Fruit fly (Drosophila melanogaster) whole organism, embryonic: ENCODE results near the gene PXo.

Source experiments
- Abd-B ChIP-seq: fragments of 200-800 bp; sonication (Bioruptor generic); optimal IDR thresholded peaks from 2 replicates; lab custom pipeline; 2018; ENCODE audit warnings: missing biosample characterization, mild to moderate bottlenecking, missing genetic modification characterization, moderate library complexity
- BtbVII ChIP-seq: fragments of 200-800 bp; sonication (Bioruptor generic); optimal IDR thresholded peaks from 3 replicates; lab custom pipeline; 2017; ENCODE audit warnings: missing biosample characterization, mild to moderate bottlenecking, missing genetic modification characterization
- CG10147 ChIP-seq: fragments of 200-800 bp; sonication (Bioruptor generic); optimal IDR thresholded peaks from 2 replicates; lab custom pipeline; 2019; ENCODE audit warnings: missing biosample characterization, mild to moderate bottlenecking, missing genetic modification characterization, moderate library complexity
- CG10959 ChIP-seq: fragments of 200-800 bp; sonication (Bioruptor generic); IDR thresholded peaks from 2 replicates; pipeline ENCODE4 v1.3.6; 2022; ENCODE audit warnings: missing biosample characterization, missing genetic modification characterization
- CG11456 ChIP-seq: fragments of 200-800 bp; sonication (Bioruptor generic); IDR thresholded peaks from 3 replicates; pipeline ENCODE4 v1.3.6; 2022; ENCODE audit warnings: missing biosample characterization, missing genetic modification characterization
- CG17802 ChIP-seq: fragments of 200-800 bp; sonication (Bioruptor generic); optimal IDR thresholded peaks from 2 replicates; lab custom pipeline; 2018; ENCODE audit warnings: missing biosample characterization, mild to moderate bottlenecking, missing genetic modification characterization, moderate library complexity
- CG2129 ChIP-seq: fragments of 200-800 bp; sonication (Bioruptor generic); IDR thresholded peaks from 2 replicates; pipeline ENCODE4 v1.3.6; 2022; ENCODE audit warnings: missing biosample characterization, missing genetic modification characterization; ENCODE audit not compliant: partially characterized antibody
- CG3065 ChIP-seq: fragments of 200-800 bp; sonication (Bioruptor generic); optimal IDR thresholded peaks from 2 replicates; lab custom pipeline; 2016; ENCODE audit warnings: missing biosample characterization, missing genetic modification characterization
- CG34422 ChIP-seq: fragments of 200-800 bp; sonication (Bioruptor generic); IDR thresholded peaks from 3 replicates; pipeline ENCODE4 v1.3.6; 2022; ENCODE audit warnings: missing biosample characterization, missing genetic modification characterization
- CG4617 ChIP-seq: fragments of 200-800 bp; sonication (Bioruptor generic); optimal IDR thresholded peaks from 3 replicates; lab custom pipeline; 2016; ENCODE audit warnings: missing biosample characterization, missing genetic modification characterization, borderline replicate concordance
- CG6175 ChIP-seq: fragments of 200-800 bp; sonication (Bioruptor generic); IDR thresholded peaks from 3 replicates; pipeline ENCODE4 v1.3.6; 2022; ENCODE audit warnings: missing biosample characterization, missing genetic modification characterization
- CG7372 ChIP-seq: fragments of 200-800 bp; sonication (Bioruptor generic); IDR thresholded peaks from 2 replicates; pipeline ENCODE4 v1.3.6; 2022; ENCODE audit warnings: missing biosample characterization, missing genetic modification characterization
- CG7556 ChIP-seq: fragments of 200-800 bp; sonication (Bioruptor generic); optimal IDR thresholded peaks from 2 replicates; lab custom pipeline; 2017; ENCODE audit warnings: missing biosample characterization, mild to moderate bottlenecking, missing genetic modification characterization
- Dll ChIP-seq: fragments of 200-800 bp; sonication (Bioruptor generic); IDR thresholded peaks from 4 replicates; pipeline ENCODE4 v1.3.6; 2022; ENCODE audit warnings: missing biosample characterization, missing genetic modification characterization; ENCODE audit not compliant: partially characterized antibody
- Fer3 ChIP-seq: fragments of 200-800 bp; sonication (Bioruptor generic); optimal IDR thresholded peaks from 2 replicates; lab custom pipeline; 2018; ENCODE audit warnings: missing biosample characterization, mild to moderate bottlenecking, missing genetic modification characterization, moderate library complexity
- Gsc ChIP-seq: fragments of 200-800 bp; sonication (Bioruptor generic); IDR thresholded peaks from 2 replicates; pipeline ENCODE4 v1.3.6; 2022; ENCODE audit warnings: missing biosample characterization, missing genetic modification characterization
- H15 ChIP-seq: fragments of 200-800 bp; sonication (Bioruptor generic); IDR thresholded peaks from 3 replicates; pipeline ENCODE4 v1.3.6; 2022; ENCODE audit warnings: missing biosample characterization, missing genetic modification characterization
- HLH54F ChIP-seq: fragments of 200-800 bp; sonication (Bioruptor generic); optimal IDR thresholded peaks from 3 replicates; lab custom pipeline; 2016; ENCODE audit warnings: missing biosample characterization, missing genetic modification characterization
- Nf-YB ChIP-seq: fragments of 200-800 bp; sonication (Bioruptor generic); optimal IDR thresholded peaks from 3 replicates; lab custom pipeline; 2019; ENCODE audit warnings: missing biosample characterization, mild to moderate bottlenecking, missing genetic modification characterization, moderate library complexity
- Nf-YC ChIP-seq: fragments of 200-800 bp; optimal IDR thresholded peaks from 3 replicates; lab custom pipeline; 2019; ENCODE audit warnings: missing biosample characterization, mild to moderate bottlenecking, missing genetic modification characterization, moderate library complexity
- Six4 ChIP-seq: fragments of 200-800 bp; sonication (Bioruptor generic); optimal IDR thresholded peaks from 2 replicates; lab custom pipeline; 2016; ENCODE audit warnings: missing biosample characterization, missing genetic modification characterization
- TFAM ChIP-seq: fragments of 200-800 bp; sonication (Bioruptor generic); optimal IDR thresholded peaks from 2 replicates; lab custom pipeline; 2017; ENCODE audit warnings: missing biosample characterization, missing genetic modification characterization, inconsistent platforms
- Trl ChIP-seq, 3 experiments: fragments of >200 bp in 2 of 3; fragments of 200-800 bp in 1 of 3; sonication (Bioruptor generic) in 1 of 3; optimal IDR thresholded peaks; 2 replicates in 1 of 3; 3 replicates in 2 of 3; lab custom pipeline; 2016 to 2017; ENCODE audit warnings: missing biosample characterization in 1 of 3, missing genetic modification characterization in 1 of 3
- cad ChIP-seq: fragments of >200 bp; optimal IDR thresholded peaks from 2 replicates; lab custom pipeline; 2017; ENCODE audit warnings: missing biosample characterization, missing genetic modification characterization
- croc ChIP-seq: fragments of 200-800 bp; sonication (Bioruptor generic); conservative IDR thresholded peaks from 3 replicates; pipeline ENCODE4 v1.3.6; 2022; ENCODE audit warnings: missing biosample characterization, missing genetic modification characterization
- crol ChIP-seq: fragments of 200-800 bp; sonication (Bioruptor generic); IDR thresholded peaks from 2 replicates; pipeline ENCODE4 v1.3.6; 2022; ENCODE audit warnings: missing biosample characterization, missing genetic modification characterization
- dmrt11E ChIP-seq: fragments of 200-800 bp; sonication (Bioruptor generic); optimal IDR thresholded peaks from 3 replicates; lab custom pipeline; 2018; ENCODE audit warnings: missing biosample characterization, mild to moderate bottlenecking, missing genetic modification characterization, moderate library complexity
- dysf ChIP-seq: fragments of 200-800 bp; sonication (Bioruptor generic); IDR thresholded peaks from 3 replicates; pipeline ENCODE4 v1.3.6; 2022; ENCODE audit warnings: missing biosample characterization, missing genetic modification characterization
- ewg ChIP-seq: fragments of 200-800 bp; sonication (Bioruptor generic); optimal IDR thresholded peaks from 3 replicates; lab custom pipeline; 2017; ENCODE audit warnings: mild to moderate bottlenecking, missing biosample characterization, missing genetic modification reagents, missing genetic modification characterization
- eyg ChIP-seq: fragments of 200-800 bp; sonication (Bioruptor generic); optimal IDR thresholded peaks from 3 replicates; lab custom pipeline; 2016; ENCODE audit warnings: missing biosample characterization, missing genetic modification characterization
- gsb-n ChIP-seq: fragments of 200-800 bp; sonication (Bioruptor generic); optimal IDR thresholded peaks from 3 replicates; lab custom pipeline; 2018; ENCODE audit warnings: missing biosample characterization, mild to moderate bottlenecking, missing genetic modification characterization
- ken ChIP-seq: fragments of 200-800 bp; sonication (Bioruptor generic); IDR thresholded peaks from 3 replicates; pipeline ENCODE4 v1.3.6; 2022; ENCODE audit warnings: missing biosample characterization, missing genetic modification characterization
- lmd ChIP-seq: fragments of 200-800 bp; sonication (Bioruptor generic); IDR thresholded peaks from 2 replicates; pipeline ENCODE4 v1.3.6; 2022; ENCODE audit warnings: missing biosample characterization, missing genetic modification characterization
- nerfin-1 ChIP-seq: fragments of 200-800 bp; sonication (Bioruptor generic); optimal IDR thresholded peaks from 3 replicates; lab custom pipeline; 2019; ENCODE audit warnings: missing biosample characterization, mild to moderate bottlenecking, missing genetic modification characterization, moderate library complexity
- phol ChIP-seq: fragments of 200-800 bp; sonication (Bioruptor generic); optimal IDR thresholded peaks from 3 replicates; lab custom pipeline; 2018; ENCODE audit warnings: missing biosample characterization, mild to moderate bottlenecking, missing genetic modification characterization, moderate library complexity
- pros ChIP-seq: fragments of 200-800 bp; sonication (Bioruptor generic); optimal IDR thresholded peaks from 3 replicates; lab custom pipeline; 2019; ENCODE audit warnings: missing biosample characterization, mild to moderate bottlenecking, missing genetic modification characterization, moderate library complexity
- sens-2 ChIP-seq: fragments of 200-800 bp; sonication (Bioruptor generic); IDR thresholded peaks from 2 replicates; pipeline ENCODE4 v1.3.6; 2022; ENCODE audit warnings: missing biosample characterization, missing genetic modification characterization
- seq ChIP-seq: fragments of 200-800 bp; sonication (Bioruptor generic); IDR thresholded peaks from 2 replicates; pipeline ENCODE4 v1.3.6; 2022; ENCODE audit warnings: missing biosample characterization, missing genetic modification characterization
- sima ChIP-seq: fragments of 200-800 bp; sonication (Bioruptor generic); optimal IDR thresholded peaks from 2 replicates; lab custom pipeline; 2016; ENCODE audit warnings: missing biosample characterization, missing genetic modification characterization
- tx ChIP-seq: fragments of 200-800 bp; sonication (Bioruptor generic); optimal IDR thresholded peaks from 2 replicates; lab custom pipeline; 2016; ENCODE audit warnings: missing biosample characterization, missing genetic modification characterization
- z ChIP-seq: fragments of 200-800 bp; sonication (Bioruptor generic); IDR thresholded peaks from 3 replicates; pipeline ENCODE4 v1.3.6; 2022; ENCODE audit warnings: missing biosample characterization, missing genetic modification characterization
- zen ChIP-seq: fragments of 200-800 bp; sonication (Bioruptor generic); optimal IDR thresholded peaks from 3 replicates; lab custom pipeline; 2018; ENCODE audit warnings: missing biosample characterization, mild to moderate bottlenecking, missing genetic modification characterization, moderate library complexity

The PXo gene

dm6 chr3L:5891812-5892211, 29.3 kb downstream of the PXo start:
- TF ChIP-seq CG11456 (GFP tag; lab: Robert Waterston, UW), result 0 out of 3 replicates have a peak, but pooled peaks have one; percentile 34
- no peak for TF ChIP-seq Trl (optimal IDR thresholded peaks at IDR 0.05; lab: Kevin White, UChicago)
- TF ChIP-seq Trl (GFP tag; optimal IDR thresholded peaks at IDR 0.05; lab: Kevin White, UChicago), result no peak
- TF ChIP-seq pros (GFP tag; lab: Kevin White, UChicago), result peak; percentile 63
- TF ChIP-seq zen (tag; lab: Kevin White, UChicago), result peak; percentile 1
- TF ChIP-seq nerfin-1, result peak; percentile 57

dm6 chr3L:5891114-5891513, 30.0 kb downstream of the PXo start:
- no peak for TF ChIP-seq CG10147
- no peak for TF ChIP-seq HLH54F (GFP tag; lab: Kevin White, UChicago)
- peak; percentile 24; the same call in 1 of the 2 replicates for TF ChIP-seq seq (GFP tag; lab: Robert Waterston, UW)
- TF ChIP-seq crol (GFP tag; lab: Robert Waterston, UW), result 0 out of 2 replicates have a peak, but pooled peaks have one; percentile 14
- peak; percentile 55 for TF ChIP-seq ewg (GFP tag; lab: Kevin White, UChicago)
- TF ChIP-seq Nf-YC (tag; lab: Kevin White, UChicago), result peak; percentile 90
- peak; percentile 92 for TF ChIP-seq Nf-YB (GFP tag; lab: Kevin White, UChicago)
- no peak for TF ChIP-seq CG4617

dm6 chr3L:5884735-5885134, 36.4 kb downstream of the PXo start:
- peak; percentile 51 for TF ChIP-seq nerfin-1
- no peak for TF ChIP-seq CG7556 (GFP tag; lab: Kevin White, UChicago)
- peak; percentile 94 for TF ChIP-seq gsb-n (tag; lab: Kevin White, UChicago)

- TF ChIP-seq nerfin-1 (peak; percentile 45), CG6175 (GFP tag; lab: Robert Waterston, UW) (no peak), CG10959 (GFP tag; lab: Robert Waterston, UW) (no peak)
Measured at dm6 chr3L:5882209-5882403, 39.0 kb downstream of the PXo start, which contains the start of gene CG13287. CG13287 (plus strand) TSS chr3L:5882304.

dm6 chr3L:5881310-5882208, 39.6 kb downstream of the PXo start:
- TF ChIP-seq CG3065 (GFP tag; lab: Kevin White, UChicago) (peak; percentile 12), Nf-YC (tag; lab: Kevin White, UChicago) (peak; percentile 87), CG17802 (no peak), CG34422 (GFP tag; lab: Robert Waterston, UW) (no peak), sima (peak; percentile 30), CG2129 (GFP tag; lab: Robert Waterston, UW) (no peak), phol (peak; percentile 14), Six4 (GFP tag; lab: Kevin White, UChicago) (no peak), dmrt11E (tag; lab: Kevin White, UChicago) (peak; percentile 73), H15 (GFP tag; lab: Robert Waterston, UW) (no peak), Fer3 (no peak), Abd-B (GFP tag; lab: Kevin White, UChicago) (peak; percentile 49), TFAM (GFP tag; lab: Kevin White, UChicago) (no peak), cad (GFP tag; lab: Kevin White, UChicago) (no peak), tx (GFP tag; lab: Kevin White, UChicago) (peak; percentile 3), ken (GFP tag; lab: Robert Waterston, UW) (no peak), dysf (GFP tag; lab: Robert Waterston, UW) (0 out of 3 replicates have a peak, but pooled peaks have one; percentile 16), z (no peak), Gsc (no peak), Dll (GFP tag; lab: Robert Waterston, UW) (no peak), zen (tag; lab: Kevin White, UChicago) (no peak), sens-2 (GFP tag; lab: Robert Waterston, UW) (no peak), lmd (GFP tag; lab: Robert Waterston, UW) (no peak), croc (GFP tag; lab: Robert Waterston, UW) (no peak; the same call in 2 of the 3 replicates), BtbVII (no peak), eyg (GFP tag; lab: Kevin White, UChicago) (peak; percentile 15), CG7372 (GFP tag; lab: Robert Waterston, UW) (no peak)
